Fruit fly (Drosophila melanogaster): ENCODE results near the gene Sec61gamma.

Gene Sec61gamma

dm6 chrX:19663196-19663858 lies 20.2 kb downstream of the Sec61gamma start (continued):
- TF ChIP-seq CG17802 (tag; optimal IDR thresholded peaks at IDR 0.05): no peak
- TF ChIP-seq Hey (tag; optimal IDR thresholded peaks at IDR 0.05): no peak
- TF ChIP-seq CG7839 (tag; optimal IDR thresholded peaks at IDR 0.05): peak; percentile 73
- TF ChIP-seq CG14965 (GFP tag; optimal IDR thresholded peaks at IDR 0.05; ENCODE audit: borderline replicate concordance): no peak
- TF ChIP-seq Adf1 (GFP tag; IDR thresholded peaks at IDR 0.05): no peak
- no peak for TF ChIP-seq corto (GFP tag; optimal IDR thresholded peaks at IDR 0.05)
- no peak for TF ChIP-seq CG14860 (GFP tag; IDR thresholded peaks at IDR 0.05; ENCODE audit: partially characterized antibody)
- no peak for TF ChIP-seq Dbx (GFP tag; IDR thresholded peaks at IDR 0.05)
- no peak for TF ChIP-seq otp (GFP tag; IDR thresholded peaks at IDR 0.05)
- peak; percentile 45 for TF ChIP-seq CG10147 (GFP tag; optimal IDR thresholded peaks at IDR 0.05)
- TF ChIP-seq CG5180 (GFP tag; optimal IDR thresholded peaks at IDR 0.05): peak; percentile 27
- TF ChIP-seq ind (GFP tag; optimal IDR thresholded peaks at IDR 0.05): peak; percentile 37
- TF ChIP-seq CG12769 (tag; optimal IDR thresholded peaks at IDR 0.05): no peak
- TF ChIP-seq odd (GFP tag; optimal IDR thresholded peaks at IDR 0.05): peak; percentile 58
- peak; percentile 44 for TF ChIP-seq nerfin-1 (tag; optimal IDR thresholded peaks at IDR 0.05)
- no peak for TF ChIP-seq CG8478 (optimal IDR thresholded peaks at IDR 0.05)
- peak; percentile 46 for TF ChIP-seq PHDP (tag; optimal IDR thresholded peaks at IDR 0.05)
- peak; percentile 31 for TF ChIP-seq Bteb2 (GFP tag; optimal IDR thresholded peaks at IDR 0.05)
- peak; percentile 28 for TF ChIP-seq CG4328 (GFP tag; optimal IDR thresholded peaks at IDR 0.05)
- peak; percentile 43 for TF ChIP-seq CG1602 (GFP tag; optimal IDR thresholded peaks at IDR 0.05)
- no peak for TF ChIP-seq pb (GFP tag; optimal IDR thresholded peaks at IDR 0.05)
- TF ChIP-seq D19B (GFP tag; optimal IDR thresholded peaks at IDR 0.05): peak; percentile 32
- peak; percentile 94 for TF ChIP-seq CG6175 (GFP tag; IDR thresholded peaks at IDR 0.05)
- peak; percentile 57 for TF ChIP-seq CG33557 (GFP tag; optimal IDR thresholded peaks at IDR 0.05)
- no peak for TF ChIP-seq Sox102F (GFP tag; optimal IDR thresholded peaks at IDR 0.05)
- TF ChIP-seq repo (GFP tag; optimal IDR thresholded peaks at IDR 0.05): no peak
- TF ChIP-seq trem (tag; optimal IDR thresholded peaks at IDR 0.05): peak; percentile 17
- no peak for TF ChIP-seq Nf-YB (GFP tag; optimal IDR thresholded peaks at IDR 0.05)
- TF ChIP-seq CHES-1-like (GFP tag; optimal IDR thresholded peaks at IDR 0.05): no peak
- TF ChIP-seq CG1792 (GFP tag; optimal IDR thresholded peaks at IDR 0.05): no peak
- TF ChIP-seq chinmo (GFP tag; IDR thresholded peaks at IDR 0.05; ENCODE audit: partially characterized antibody): no peak
- no peak for TF ChIP-seq toy (GFP tag; IDR thresholded peaks at IDR 0.05)
- 0 out of 2 replicates have a peak, but pooled peaks have one; percentile 11 for TF ChIP-seq CG4730 (GFP tag; IDR thresholded peaks at IDR 0.05)
- no peak for TF ChIP-seq lbe (GFP tag; optimal IDR thresholded peaks at IDR 0.05)
- peak; percentile 50 for TF ChIP-seq kni (GFP tag; optimal IDR thresholded peaks at IDR 0.05)
- no peak for TF ChIP-seq vfl (GFP tag; optimal IDR thresholded peaks at IDR 0.05)
- TF ChIP-seq HmgZ (tag; optimal IDR thresholded peaks at IDR 0.05): no peak
- TF ChIP-seq HLH54F (GFP tag; optimal IDR thresholded peaks at IDR 0.05): peak; percentile 37
- no peak for TF ChIP-seq CG18764 (GFP tag; optimal IDR thresholded peaks at IDR 0.05)
- TF ChIP-seq kah (GFP tag; optimal IDR thresholded peaks at IDR 0.05): peak; percentile 12
- no peak for TF ChIP-seq Atf3 (GFP tag; optimal IDR thresholded peaks at IDR 0.05)
- TF ChIP-seq Hr3 (GFP tag; optimal IDR thresholded peaks at IDR 0.05): peak; percentile 25
- no peak for TF ChIP-seq HLHmδ (GFP tag; optimal IDR thresholded peaks at IDR 0.05)
- TF ChIP-seq CG7357 (GFP tag; IDR thresholded peaks at IDR 0.05): no peak
- TF ChIP-seq CG34376 (GFP tag; optimal IDR thresholded peaks at IDR 0.05): peak; percentile 58
- peak; percentile 58 for TF ChIP-seq zen (tag; optimal IDR thresholded peaks at IDR 0.05)
- TF ChIP-seq D (optimal IDR thresholded peaks at IDR 0.05): no peak
- TF ChIP-seq D (GFP tag; optimal IDR thresholded peaks at IDR 0.05): peak; percentile 50
- TF ChIP-seq MTF-1 (GFP tag; optimal IDR thresholded peaks at IDR 0.05; ENCODE audit: borderline replicate concordance): no peak
- TF ChIP-seq NC2α (GFP tag; optimal IDR thresholded peaks at IDR 0.05): no peak

All from whole organism, embryonic.